Worm (Caenorhabditis elegans) whole organism, L1 larva: Measurements from ENCODE around the gene rsef-1.

Source experiments
- C16A3.4 ChIP-seq: fragments of 150-350 bp; optimal IDR thresholded peaks from 2 replicates; lab custom pipeline; 2014; ENCODE audit warnings: missing biosample characterization, missing genetic modification characterization
- C34B4.2 ChIP-seq: sonication (generic microtip); optimal IDR thresholded peaks from 2 replicates; lab custom pipeline; 2017; ENCODE audit warnings: mild to moderate bottlenecking, missing genetic modification characterization, missing compliant biosample characterization
- F16B12.6 ChIP-seq: fragments of 150-350 bp; optimal IDR thresholded peaks from 2 replicates; lab custom pipeline; 2014; ENCODE audit warnings: missing biosample characterization, missing genetic modification characterization
- ceh-63 ChIP-seq: fragments of 200-800 bp; sonication (Bioruptor generic); optimal IDR thresholded peaks from 2 replicates; lab custom pipeline; 2018; ENCODE audit warnings: mild to moderate bottlenecking, missing genetic modification characterization, missing compliant biosample characterization
- ceh-90 ChIP-seq: sonication (generic microtip); optimal IDR thresholded peaks from 2 replicates; lab custom pipeline; 2016; ENCODE audit warnings: missing genetic modification characterization, missing compliant biosample characterization
- dpl-1 ChIP-seq, 3 experiments: fragments of 150-350 bp in 2 of 3; sonication (generic microtip) in 1 of 3; optimal IDR thresholded peaks; 2 replicates each; lab custom pipeline; 2014 to 2017; ENCODE audit warnings: missing biosample characterization in 3 of 3, missing genetic modification characterization in 3 of 3, missing genetic modification reagents in 3 of 3
- dsc-1 ChIP-seq: sonication (generic microtip); optimal IDR thresholded peaks from 2 replicates; lab custom pipeline; 2016; ENCODE audit warnings: mild to moderate bottlenecking, missing genetic modification characterization, missing compliant biosample characterization
- efl-1 ChIP-seq, 4 experiments: fragments of 150-350 bp; optimal IDR thresholded peaks in 3 of 4; peaks in 1 of 4; 1 replicate in 1 of 4; 2 replicates in 3 of 4; lab custom pipeline; 2014; ENCODE audit warnings: missing biosample characterization in 2 of 4, missing genetic modification characterization in 2 of 4, missing genetic modification reagents in 2 of 4
- egl-13 ChIP-seq: sonication (generic microtip); optimal IDR thresholded peaks from 2 replicates; lab custom pipeline; 2016; ENCODE audit warnings: missing genotype, missing genetic modification reagents, missing genetic modification characterization, missing compliant biosample characterization
- egl-27 ChIP-seq, 2 experiments: fragments of 150-350 bp in 1 of 2; sonication (generic microtip); optimal IDR thresholded peaks; 3 replicates each; lab custom pipeline; 2017 to 2018; ENCODE audit warnings: missing biosample characterization in 2 of 2, missing genetic modification characterization in 2 of 2, missing genetic modification reagents in 2 of 2
- ets-5 ChIP-seq: fragments of 200-800 bp; sonication (Bioruptor generic); IDR thresholded peaks from 2 replicates; pipeline ENCODE4 v1.3.6; 2022; ENCODE audit warnings: missing genetic modification characterization, missing compliant biosample characterization
- fkh-10 ChIP-seq: sonication (generic microtip); optimal IDR thresholded peaks from 2 replicates; lab custom pipeline; 2017; ENCODE audit warnings: missing biosample characterization, missing genetic modification reagents, missing genetic modification characterization
- fkh-4 ChIP-seq: sonication (generic microtip); optimal IDR thresholded peaks from 2 replicates; lab custom pipeline; 2016; ENCODE audit warnings: missing compliant biosample characterization, missing genetic modification characterization, borderline replicate concordance
- fkh-8 ChIP-seq: sonication (generic microtip); optimal IDR thresholded peaks from 2 replicates; lab custom pipeline; 2016; ENCODE audit warnings: mild to moderate bottlenecking, missing genetic modification characterization, missing compliant biosample characterization
- fos-1 ChIP-seq: fragments of 150-350 bp; optimal IDR thresholded peaks from 2 replicates; lab custom pipeline; 2014; ENCODE audit warnings: missing biosample characterization, missing genetic modification characterization
- hlh-17 ChIP-seq: fragments of 200-800 bp; sonication (Bioruptor generic); optimal IDR thresholded peaks from 2 replicates; lab custom pipeline; 2018; ENCODE audit warnings: missing genetic modification characterization, mild to moderate bottlenecking, missing compliant biosample characterization, moderate library complexity, borderline replicate concordance
- hpl-2 ChIP-seq: fragments of 150-350 bp; optimal IDR thresholded peaks from 2 replicates; lab custom pipeline; 2014; ENCODE audit warnings: missing biosample characterization, missing genetic modification reagents, missing genetic modification characterization
- lin-14 ChIP-seq: fragments of 200-800 bp; sonication (Bioruptor generic); optimal IDR thresholded peaks from 2 replicates; lab custom pipeline; 2018; ENCODE audit warnings: mild to moderate bottlenecking, missing genetic modification characterization, moderate library complexity, missing compliant biosample characterization
- lin-15B ChIP-seq: fragments of 150-350 bp; sonication (generic microtip); optimal IDR thresholded peaks from 3 replicates; lab custom pipeline; 2014; ENCODE audit warnings: missing biosample characterization, missing genetic modification characterization
- lin-35 ChIP-seq, 2 experiments: fragments of 150-350 bp; optimal IDR thresholded peaks; 2 replicates each; lab custom pipeline; 2014; ENCODE audit warnings: missing biosample characterization in 2 of 2, missing genetic modification characterization in 2 of 2, missing genetic modification reagents in 2 of 2
- lsy-2 ChIP-seq, 2 experiments: fragments of 150-350 bp; optimal IDR thresholded peaks; 2 replicates each; lab custom pipeline; 2014; ENCODE audit warnings: missing biosample characterization in 2 of 2, missing genetic modification characterization in 2 of 2
- mab-9 ChIP-seq: fragments of 200-800 bp; sonication (Bioruptor generic); IDR thresholded peaks from 2 replicates; pipeline ENCODE4 v1.3.6; 2022; ENCODE audit warnings: missing genetic modification reagents, missing genetic modification characterization, missing compliant biosample characterization
- mdl-1 ChIP-seq, 2 experiments: fragments of 150-350 bp; optimal IDR thresholded peaks; 2 replicates each; lab custom pipeline; 2014 to 2017; ENCODE audit warnings: missing biosample characterization in 2 of 2, missing genetic modification characterization in 2 of 2, inconsistent platforms in 1 of 2
- mef-2 ChIP-seq: fragments of 150-350 bp; optimal IDR thresholded peaks from 2 replicates; lab custom pipeline; 2014; ENCODE audit warnings: missing biosample characterization, missing genetic modification characterization
- mep-1 ChIP-seq: fragments of 150-350 bp; optimal IDR thresholded peaks from 2 replicates; lab custom pipeline; 2014; ENCODE audit warnings: missing biosample characterization, missing genetic modification characterization
- nhr-12 ChIP-seq: sonication (generic microtip); optimal IDR thresholded peaks from 2 replicates; lab custom pipeline; 2017; ENCODE audit warnings: missing biosample characterization, missing genetic modification characterization
- nhr-237 ChIP-seq: fragments of 150-350 bp; optimal IDR thresholded peaks from 2 replicates; lab custom pipeline; 2014; ENCODE audit warnings: missing biosample characterization, missing genetic modification characterization
- nhr-28 ChIP-seq: fragments of 150-350 bp; optimal IDR thresholded peaks from 2 replicates; lab custom pipeline; 2014; ENCODE audit warnings: missing biosample characterization, missing genetic modification characterization
- nhr-47 ChIP-seq: sonication (generic microtip); optimal IDR thresholded peaks from 2 replicates; lab custom pipeline; 2016; ENCODE audit warnings: mild to moderate bottlenecking, missing genetic modification characterization, moderate library complexity, missing compliant biosample characterization
- nhr-71 ChIP-seq: sonication (generic microtip); optimal IDR thresholded peaks from 2 replicates; lab custom pipeline; 2016; ENCODE audit warnings: mild to moderate bottlenecking, missing genetic modification characterization, moderate library complexity, missing compliant biosample characterization
- nhr-76 ChIP-seq: sonication (generic microtip); optimal IDR thresholded peaks from 2 replicates; lab custom pipeline; 2017; ENCODE audit warnings: missing biosample characterization, missing genetic modification characterization
- nhr-77 ChIP-seq: fragments of 150-350 bp; optimal IDR thresholded peaks from 2 replicates; lab custom pipeline; 2014; ENCODE audit warnings: missing biosample characterization, missing genetic modification characterization
- nhr-84 ChIP-seq: sonication (generic microtip); optimal IDR thresholded peaks from 2 replicates; lab custom pipeline; 2017; ENCODE audit warnings: missing biosample characterization, missing genetic modification characterization
- nhr-85 ChIP-seq: sonication (generic microtip); peaks from one replicate; lab custom pipeline; 2016; ENCODE audit warnings: missing genetic modification characterization, inconsistent platforms, missing compliant biosample characterization
- nhr-90 ChIP-seq: sonication (generic microtip); optimal IDR thresholded peaks from 2 replicates; lab custom pipeline; 2016; ENCODE audit warnings: mild to moderate bottlenecking, missing genetic modification characterization, missing compliant biosample characterization; ENCODE audit not compliant: poor library complexity
- rnt-1 ChIP-seq: sonication (generic microtip); optimal IDR thresholded peaks from 2 replicates; lab custom pipeline; 2016; ENCODE audit warnings: mild to moderate bottlenecking, missing genetic modification characterization, moderate library complexity, missing compliant biosample characterization
- skn-1 ChIP-seq: fragments of 150-350 bp; optimal IDR thresholded peaks from 2 replicates; lab custom pipeline; 2014; ENCODE audit warnings: missing biosample characterization, missing genetic modification characterization
- snpc-4 ChIP-seq: fragments of 150-350 bp; optimal IDR thresholded peaks from 2 replicates; lab custom pipeline; 2014; ENCODE audit warnings: missing biosample characterization, missing genetic modification characterization
- snu-23 ChIP-seq: sonication (generic microtip); optimal IDR thresholded peaks from 2 replicates; lab custom pipeline; 2016; ENCODE audit warnings: missing genetic modification characterization, missing compliant biosample characterization
- sox-4 ChIP-seq: sonication (generic microtip); optimal IDR thresholded peaks from 2 replicates; lab custom pipeline; 2016; ENCODE audit warnings: missing genetic modification characterization, missing compliant biosample characterization
- sptf-1 ChIP-seq: fragments of 150-350 bp; optimal IDR thresholded peaks from 2 replicates; lab custom pipeline; 2014; ENCODE audit warnings: missing biosample characterization, missing genetic modification characterization
- sup-37 ChIP-seq: fragments of 200-800 bp; sonication (Bioruptor generic); optimal IDR thresholded peaks from 2 replicates; lab custom pipeline; 2018; ENCODE audit warnings: mild to moderate bottlenecking, missing genetic modification characterization, missing compliant biosample characterization
- tbx-2 ChIP-seq: sonication (generic microtip); optimal IDR thresholded peaks from 2 replicates; lab custom pipeline; 2016; ENCODE audit warnings: missing genetic modification characterization, missing compliant biosample characterization
- unc-130 ChIP-seq: fragments of 150-350 bp; optimal IDR thresholded peaks from 2 replicates; lab custom pipeline; 2017; ENCODE audit warnings: missing biosample characterization, missing genetic modification characterization, inconsistent platforms
- unc-86 ChIP-seq: sonication (generic microtip); optimal IDR thresholded peaks from 2 replicates; lab custom pipeline; 2016; ENCODE audit warnings: missing genetic modification characterization, missing compliant biosample characterization
- vab-15 ChIP-seq: sonication (generic microtip); optimal IDR thresholded peaks from 2 replicates; lab custom pipeline; 2017; ENCODE audit warnings: missing genotype, mild to moderate bottlenecking, missing genetic modification characterization, missing compliant biosample characterization
- xbp-1 ChIP-seq: sonication (generic microtip); optimal IDR thresholded peaks from 2 replicates; lab custom pipeline; 2016; ENCODE audit warnings: missing genetic modification characterization, missing compliant biosample characterization
- zag-1 ChIP-seq: fragments of 150-350 bp; optimal IDR thresholded peaks from 2 replicates; lab custom pipeline; 2014; ENCODE audit warnings: missing biosample characterization, missing genetic modification characterization
- ztf-11 ChIP-seq, 2 experiments: sonication (generic microtip); optimal IDR thresholded peaks; 2 replicates each; lab custom pipeline; 2016 to 2017; ENCODE audit warnings: missing genetic modification characterization in 2 of 2, missing biosample characterization in 1 of 2, missing compliant biosample characterization in 1 of 2
- ztf-4 ChIP-seq: fragments of 150-350 bp; optimal IDR thresholded peaks from 2 replicates; lab custom pipeline; 2014; ENCODE audit warnings: missing biosample characterization, missing genetic modification characterization

rsef-1 gene

ce11 chrX:3024637-3025113, 34.5 kb downstream of the rsef-1 start, which contains the start of gene aqp-7:
TSS of gene aqp-7 (plus strand) at chrX:3025063.
- TF ChIP-seq lin-14 (GFP tag; lab: Kevin White, UChicago) (peak; percentile 52), egl-13 (tag; lab: Kevin White, UChicago) (peak; percentile 11), efl-1 (optimal IDR thresholded peaks at IDR 0.05; lab: Kevin White, UChicago) (no peak), efl-1 (GFP tag; optimal IDR thresholded peaks at IDR 0.05 in 1 of 2; lab: Kevin White, UChicago) (peak in 1 of 2 experiments; percentile 8), fkh-10 (GFP tag; lab: Kevin White, UChicago) (peak; percentile 22), C16A3.4 (tag; lab: Kevin White, UChicago) (no peak), mep-1 (tag; lab: Kevin White, UChicago) (no peak)

- TF ChIP-seq C16A3.4 (tag; lab: Kevin White, UChicago) (no peak), nhr-85 (tag; lab: Kevin White, UChicago) (peak; percentile 17), ceh-90 (no peak), nhr-237 (tag; lab: Kevin White, UChicago) (no peak), nhr-47 (tag; lab: Kevin White, UChicago) (peak; percentile 40), nhr-90 (tag; lab: Kevin White, UChicago) (no peak), nhr-71 (tag; lab: Kevin White, UChicago) (peak; percentile 76), nhr-76 (no peak), dpl-1 (GFP tag; optimal IDR thresholded peaks at IDR 0.05; lab: Kevin White, UChicago) (no peak), F16B12.6 (tag; lab: Kevin White, UChicago) (no peak), snu-23 (peak; percentile 72), unc-130 (tag; lab: Kevin White, UChicago) (peak; percentile 25), ztf-4 (peak; percentile 19), hpl-2 (no peak), mdl-1 (tag; optimal IDR thresholded peaks at IDR 0.05; lab: Kevin White, UChicago) (peak in 1 of 2 experiments; percentile 10), nhr-77 (tag; lab: Kevin White, UChicago) (no peak), ztf-11 (tag; optimal IDR thresholded peaks at IDR 0.05; lab: Kevin White, UChicago) (no peak), snpc-4 (tag; lab: Kevin White, UChicago) (no peak), unc-86 (no peak), tbx-2 (tag; lab: Kevin White, UChicago) (peak; percentile 11), zag-1 (tag; lab: Kevin White, UChicago) (no peak), hlh-17 (GFP tag; lab: Kevin White, UChicago) (no peak), lsy-2 (tag; optimal IDR thresholded peaks at IDR 0.05; lab: Kevin White, UChicago) (peak; percentile 14 to 18), skn-1 (no peak), lin-35 (GFP tag; optimal IDR thresholded peaks at IDR 0.05; lab: Kevin White, UChicago) (peak in 1 of 2 experiments; percentile 0), nhr-84 (tag; lab: Kevin White, UChicago) (no peak), fkh-8 (tag; lab: Kevin White, UChicago) (peak; percentile 32), rnt-1 (tag; lab: Kevin White, UChicago) (peak; percentile 38), sptf-1 (no peak), lin-15B (tag; lab: Kevin White, UChicago) (no peak), nhr-28 (tag; lab: Kevin White, UChicago) (no peak), fos-1 (tag; lab: Kevin White, UChicago) (no peak), egl-27 (tag; optimal IDR thresholded peaks at IDR 0.05; lab: Kevin White, UChicago) (no peak), mab-9 (GFP tag; lab: Robert Waterston, UW) (no peak), xbp-1 (tag; lab: Kevin White, UChicago) (no peak), nhr-12 (tag; lab: Kevin White, UChicago) (no peak), sup-37 (GFP tag; lab: Kevin White, UChicago) (no peak), fkh-4 (no peak), dsc-1 (tag; lab: Kevin White, UChicago) (peak; percentile 68), C34B4.2 (tag; lab: Kevin White, UChicago) (no peak), vab-15 (tag; lab: Kevin White, UChicago) (no peak), ets-5 (GFP tag; lab: Robert Waterston, UW) (no peak), mef-2 (peak; percentile 17), sox-4 (tag; lab: Kevin White, UChicago) (no peak), ceh-63 (GFP tag; lab: Kevin White, UChicago) (no peak)
These were observed 35.5 kb downstream of the rsef-1 start for ce11 chrX:3023552-3024183.
